Fruit fly (Drosophila melanogaster): Measurements from ENCODE around the gene EMC2B.
A peak's percentile ranks its signal among the peaks of the same experiment; 100 is the strongest.

The EMC2B gene

DNA sequence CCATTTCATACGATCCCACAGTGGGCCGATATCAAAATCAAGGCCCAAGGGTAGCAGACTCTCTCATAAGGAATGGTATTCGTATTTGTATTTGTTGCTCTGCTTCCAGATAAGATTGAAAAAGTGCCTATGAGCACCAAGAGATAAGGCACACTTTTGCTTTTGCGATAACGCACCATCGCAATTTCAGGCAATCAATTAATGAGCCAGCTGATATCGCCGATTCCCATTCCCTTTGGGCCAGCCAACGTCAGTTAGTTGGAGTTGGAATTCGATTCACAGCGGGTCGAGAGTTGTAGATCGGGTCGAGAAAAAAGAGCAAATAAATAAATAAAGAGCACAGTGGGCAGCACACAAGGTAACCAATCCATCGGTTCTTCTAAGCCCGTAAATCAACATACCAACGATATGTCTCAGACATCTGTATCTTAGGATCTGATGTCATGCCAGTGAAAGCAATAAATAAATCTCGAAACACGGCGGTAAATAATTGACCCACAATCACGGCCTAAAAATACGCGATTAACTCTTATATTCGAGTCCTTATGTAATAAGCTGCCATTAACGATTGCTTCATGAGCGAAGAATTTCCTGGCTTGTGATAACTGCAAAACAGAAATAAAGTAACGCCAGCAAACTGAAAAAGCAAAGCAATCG, 16.5 kb upstream of the EMC2B start, which contains the start of gene CG8907 (continued):
- TF ChIP-seq grn (GFP tag; optimal IDR thresholded peaks at IDR 0.05) (peak; percentile 82), Atf3 (GFP tag; optimal IDR thresholded peaks at IDR 0.05) (no peak), CG8359 (GFP tag; optimal IDR thresholded peaks at IDR 0.05; ENCODE audit: borderline replicate concordance) (no peak), maf-S (GFP tag; optimal IDR thresholded peaks at IDR 0.05) (no peak), CG12236 (GFP tag; optimal IDR thresholded peaks at IDR 0.05) (no peak), exex (tag; optimal IDR thresholded peaks at IDR 0.05) (peak; percentile 98), CG18599 (GFP tag; optimal IDR thresholded peaks at IDR 0.05) (peak; percentile 11), CG12391 (tag; optimal IDR thresholded peaks at IDR 0.05) (no peak), nau (GFP tag; optimal IDR thresholded peaks at IDR 0.05) (no peak), CG15479 (GFP tag; optimal IDR thresholded peaks at IDR 0.05) (peak; percentile 92), CG16779 (GFP tag; IDR thresholded peaks at IDR 0.05) (no peak), BtbVII (GFP tag; optimal IDR thresholded peaks at IDR 0.05) (peak; percentile 20), sd (tag; optimal IDR thresholded peaks at IDR 0.05) (peak; percentile 81)

DNA sequence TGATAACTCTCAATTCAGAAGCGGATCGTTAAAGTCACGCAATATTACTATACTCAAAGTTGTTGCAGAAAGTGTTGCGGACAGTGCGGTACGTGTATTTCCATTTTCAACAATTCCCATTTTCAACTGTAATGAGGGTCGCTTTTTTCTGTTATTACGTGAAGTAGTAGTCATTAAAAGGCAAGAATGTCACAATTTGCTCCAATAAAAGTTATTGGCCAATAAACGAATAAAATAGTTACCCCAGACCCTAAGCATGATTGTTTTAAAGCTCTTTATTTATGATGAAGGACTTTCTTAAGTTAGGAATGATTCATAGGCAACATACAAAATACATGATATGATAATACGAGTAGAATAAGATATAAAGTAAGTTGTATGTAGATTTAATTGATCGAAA, 15.7 kb upstream of the EMC2B start:
- TF ChIP-seq Eip74EF (GFP tag; optimal IDR thresholded peaks at IDR 0.05) (peak in 1 of 2 experiments; percentile 21), btn (GFP tag; optimal IDR thresholded peaks at IDR 0.05) (no peak), PHDP (tag; optimal IDR thresholded peaks at IDR 0.05) (peak; percentile 60), Doc2 (GFP tag; IDR thresholded peaks at IDR 0.05) (no peak), wek (GFP tag; optimal IDR thresholded peaks at IDR 0.05) (peak; percentile 12), CG15269 (tag; optimal IDR thresholded peaks at IDR 0.05) (peak; percentile 71), H2.0 (GFP tag; IDR thresholded peaks at IDR 0.05) (no peak), HLHmδ (GFP tag; optimal IDR thresholded peaks at IDR 0.05) (no peak), CG13894 (tag; optimal IDR thresholded peaks at IDR 0.05) (peak; percentile 60), CG6813 (GFP tag; optimal IDR thresholded peaks at IDR 0.05) (peak; percentile 17), CG2202 (tag; optimal IDR thresholded peaks at IDR 0.05) (no peak), Meics (GFP tag; optimal IDR thresholded peaks at IDR 0.05) (no peak), CG34376 (GFP tag; optimal IDR thresholded peaks at IDR 0.05) (no peak), CG17568 (GFP tag; optimal IDR thresholded peaks at IDR 0.05) (peak; percentile 64), Sox100B (GFP tag; optimal IDR thresholded peaks at IDR 0.05) (peak; percentile 28), CG7839 (tag; optimal IDR thresholded peaks at IDR 0.05) (peak; percentile 31), Fer2 (tag; optimal IDR thresholded peaks at IDR 0.05) (peak; percentile 21), NfI (GFP tag; optimal IDR thresholded peaks at IDR 0.05) (peak; percentile 31), sd (tag; optimal IDR thresholded peaks at IDR 0.05) (peak; percentile 82), CG3281 (GFP tag; optimal IDR thresholded peaks at IDR 0.05) (peak; percentile 36), Nf-YB (GFP tag; optimal IDR thresholded peaks at IDR 0.05) (peak; percentile 21), tap (tag; optimal IDR thresholded peaks at IDR 0.05) (peak; percentile 33), al (GFP tag; IDR thresholded peaks at IDR 0.05) (no peak), unpg (GFP tag; optimal IDR thresholded peaks at IDR 0.05) (peak; percentile 56), Pdp1 (GFP tag; optimal IDR thresholded peaks at IDR 0.05) (peak in 1 of 2 experiments; percentile 40), CrebB (tag; optimal IDR thresholded peaks at IDR 0.05) (peak; percentile 22), fd3F (GFP tag; optimal IDR thresholded peaks at IDR 0.05) (peak; percentile 30), CG17912 (GFP tag; optimal IDR thresholded peaks at IDR 0.05) (peak; percentile 37), Sry-δ (GFP tag; optimal IDR thresholded peaks at IDR 0.05) (no peak), seq (GFP tag; IDR thresholded peaks at IDR 0.05) (no peak), CG2678 (tag; optimal IDR thresholded peaks at IDR 0.05) (peak; percentile 71), CG8290 (GFP tag; optimal IDR thresholded peaks at IDR 0.05) (no peak), CG8290 (tag; optimal IDR thresholded peaks at IDR 0.05) (peak in 1 of 2 experiments; percentile 26), CG31441 (GFP tag; IDR thresholded peaks at IDR 0.05) (0 out of 2 replicates have a peak, but pooled peaks have one; percentile 11), Fer3 (tag; optimal IDR thresholded peaks at IDR 0.05) (peak; percentile 26)
